Fruit fly (Drosophila melanogaster) whole organism, pupa: ENCODE measurements around the gene hydra.

ENCODE experiments used
- CG14655 ChIP-seq: fragments of 200-800 bp; sonication (Bioruptor generic); optimal IDR thresholded peaks from 3 replicates; lab custom pipeline; 2017; ENCODE audit warnings: mild to moderate bottlenecking, missing biosample characterization, missing genetic modification reagents, missing genetic modification characterization
- CG15710 ChIP-seq: fragments of 200-800 bp; sonication (Bioruptor generic); optimal IDR thresholded peaks from 2 replicates; lab custom pipeline; 2018; ENCODE audit warnings: missing biosample characterization, mild to moderate bottlenecking, missing genetic modification characterization, moderate library complexity
- CG34367 ChIP-seq: fragments of 200-800 bp; sonication (Bioruptor generic); optimal IDR thresholded peaks from 2 replicates; lab custom pipeline; 2018; ENCODE audit warnings: missing biosample characterization, mild to moderate bottlenecking, missing genetic modification characterization
- CG4496 ChIP-seq: fragments of 200-800 bp; sonication (Bioruptor generic); IDR thresholded peaks from 3 replicates; pipeline ENCODE4 v1.3.6; 2022; ENCODE audit warnings: missing biosample characterization, missing genetic modification characterization
- CG8301 ChIP-seq: fragments of 200-800 bp; sonication (Bioruptor generic); optimal IDR thresholded peaks from 2 replicates; lab custom pipeline; 2018; ENCODE audit warnings: missing biosample characterization, mild to moderate bottlenecking, missing genetic modification characterization
- Pif1A ChIP-seq: fragments of 200-800 bp; sonication (Bioruptor generic); optimal IDR thresholded peaks from 3 replicates; lab custom pipeline; 2016; ENCODE audit warnings: missing biosample characterization, missing genetic modification characterization
- Pif1B ChIP-seq: fragments of 200-800 bp; sonication (Bioruptor generic); optimal IDR thresholded peaks from 3 replicates; lab custom pipeline; 2016; ENCODE audit warnings: missing biosample characterization, missing genetic modification characterization
- gl ChIP-seq: fragments of 200-800 bp; sonication (Bioruptor generic); optimal IDR thresholded peaks from 2 replicates; lab custom pipeline; 2018; ENCODE audit warnings: missing biosample characterization, mild to moderate bottlenecking, missing genetic modification characterization

- TF ChIP-seq CG8301 (tag; lab: Kevin White, UChicago), result no peak
- no peak for TF ChIP-seq CG15710 (tag; lab: Kevin White, UChicago)
- no peak for TF ChIP-seq Pif1B (GFP tag; lab: Kevin White, UChicago)
- TF ChIP-seq Pif1A, result no peak
- TF ChIP-seq CG4496, result no peak
- no peak for TF ChIP-seq CG14655 (GFP tag; lab: Kevin White, UChicago)
- no peak for TF ChIP-seq CG34367 (tag; lab: Kevin White, UChicago)
- no peak for TF ChIP-seq gl (tag; lab: Kevin White, UChicago)
These were observed 14.3 kb upstream of the hydra start for dm6 chrX:20691213-20691612.
